Fruit fly (Drosophila melanogaster) whole organism, adult: ENCODE data around the gene CG31465.

Experiments used
- CG11617 ChIP-seq: fragments of 200-800 bp; sonication (Bioruptor generic); optimal IDR thresholded peaks from 2 replicates; lab custom pipeline; 2017; ENCODE audit warnings: mild to moderate bottlenecking, missing biosample characterization, missing genetic modification reagents, missing genetic modification characterization
- CG12768 ChIP-seq: fragments of 200-800 bp; sonication (Bioruptor generic); optimal IDR thresholded peaks from 2 replicates; lab custom pipeline; 2017; ENCODE audit warnings: missing biosample characterization, missing genetic modification characterization, mild to moderate bottlenecking, moderate library complexity, missing genetic modification reagents
- CG14711 ChIP-seq: fragments of 200-800 bp; sonication (Bioruptor generic); optimal IDR thresholded peaks from 2 replicates; lab custom pipeline; 2018; ENCODE audit warnings: missing biosample characterization, mild to moderate bottlenecking, missing genetic modification characterization, moderate library complexity
- CG1620 ChIP-seq: fragments of 200-800 bp; sonication (Bioruptor generic); optimal IDR thresholded peaks from 2 replicates; lab custom pipeline; 2016; ENCODE audit warnings: missing biosample characterization, missing genetic modification characterization
- CG33017 ChIP-seq: fragments of 200-800 bp; sonication (Bioruptor generic); optimal IDR thresholded peaks from 2 replicates; lab custom pipeline; 2018; ENCODE audit warnings: missing biosample characterization, mild to moderate bottlenecking, missing genetic modification characterization, moderate library complexity
- CG5204 ChIP-seq: fragments of 200-800 bp; sonication (Bioruptor generic); optimal IDR thresholded peaks from 2 replicates; lab custom pipeline; 2016; ENCODE audit warnings: missing biosample characterization, missing genetic modification characterization
- CG7045 ChIP-seq: fragments of 200-800 bp; sonication (Bioruptor generic); optimal IDR thresholded peaks from 2 replicates; lab custom pipeline; 2017; ENCODE audit warnings: missing biosample characterization, mild to moderate bottlenecking, missing genetic modification characterization
- CG7101 ChIP-seq: fragments of 200-800 bp; sonication (Bioruptor generic); optimal IDR thresholded peaks from 2 replicates; lab custom pipeline; 2018; ENCODE audit warnings: missing biosample characterization, mild to moderate bottlenecking, missing genetic modification characterization, moderate library complexity
- Clk ChIP-seq: fragments of 200-800 bp; sonication (Bioruptor generic); optimal IDR thresholded peaks from 2 replicates; lab custom pipeline; 2017; ENCODE audit warnings: missing biosample characterization, missing genetic modification characterization
- Crg-1 ChIP-seq: fragments of 200-800 bp; sonication (Bioruptor generic); optimal IDR thresholded peaks from 2 replicates; lab custom pipeline; 2016; ENCODE audit warnings: missing biosample characterization, missing genetic modification characterization
- Hr96 ChIP-seq: fragments of 200-800 bp; sonication (Bioruptor generic); optimal IDR thresholded peaks from 2 replicates; lab custom pipeline; 2016; ENCODE audit warnings: missing biosample characterization, missing genetic modification characterization
- Mnt ChIP-seq: fragments of 200-800 bp; sonication (Bioruptor generic); optimal IDR thresholded peaks from 2 replicates; lab custom pipeline; 2016; ENCODE audit warnings: missing biosample characterization, mild to moderate bottlenecking, missing genetic modification characterization
- bab1 ChIP-seq: fragments of 200-800 bp; sonication (Bioruptor generic); optimal IDR thresholded peaks from 3 replicates; lab custom pipeline; 2019; ENCODE audit warnings: missing biosample characterization, mild to moderate bottlenecking, missing genetic modification characterization, moderate library complexity
- cic ChIP-seq: fragments of 200-800 bp; sonication (Bioruptor generic); optimal IDR thresholded peaks from 2 replicates; lab custom pipeline; 2017; ENCODE audit warnings: missing biosample characterization, mild to moderate bottlenecking, missing genetic modification characterization, moderate library complexity
- cnc ChIP-seq, 2 experiments: fragments of >200 bp; optimal IDR thresholded peaks; 2 replicates each; lab custom pipeline; 2017
- kay ChIP-seq: fragments of 200-800 bp; sonication (Bioruptor generic); peaks from one replicate; lab custom pipeline; 2016; ENCODE audit warnings: missing biosample characterization, missing genetic modification characterization, borderline replicate concordance
- ovo ChIP-seq: fragments of 200-800 bp; sonication (Bioruptor generic); optimal IDR thresholded peaks from 2 replicates; lab custom pipeline; 2016; ENCODE audit warnings: missing biosample characterization, missing genetic modification characterization
- pad ChIP-seq: fragments of 200-800 bp; sonication (Bioruptor generic); optimal IDR thresholded peaks from 3 replicates; lab custom pipeline; 2017; ENCODE audit warnings: missing biosample characterization, missing genetic modification characterization, mild to moderate bottlenecking, moderate library complexity, missing genetic modification reagents
- tj ChIP-seq: fragments of 200-800 bp; sonication (Bioruptor generic); optimal IDR thresholded peaks from 3 replicates; lab custom pipeline; 2017; ENCODE audit warnings: missing biosample characterization, mild to moderate bottlenecking, missing genetic modification characterization, moderate library complexity
- toe ChIP-seq: fragments of 200-800 bp; sonication (Bioruptor generic); optimal IDR thresholded peaks from 2 replicates; lab custom pipeline; 2016; ENCODE audit warnings: missing biosample characterization, missing genetic modification characterization

The CG31465 gene

DNA sequence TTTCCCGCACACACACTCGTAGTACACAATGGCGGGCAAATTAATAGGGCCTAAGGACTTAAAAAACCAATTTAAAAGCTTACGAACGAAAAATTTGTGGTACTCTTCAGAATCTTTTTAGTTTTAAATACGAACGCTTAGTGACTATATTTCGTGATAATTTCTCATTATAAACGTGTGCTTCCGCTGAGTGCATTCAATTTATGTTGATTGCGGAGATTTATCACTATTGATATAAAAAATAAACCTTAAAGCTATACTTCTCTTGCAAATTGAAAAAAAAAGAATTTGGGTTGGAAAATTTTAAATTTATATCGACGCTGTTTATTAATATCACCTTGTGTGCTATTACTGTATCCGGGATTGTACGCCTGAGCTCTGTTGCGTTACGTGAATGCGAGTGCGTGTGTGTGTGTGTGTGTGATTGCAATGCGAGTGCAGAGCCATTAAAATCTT is 31.6 kb upstream of the CG31465 start:
- TF ChIP-seq CG5204 (GFP tag; lab: Kevin White, UChicago) (peak; percentile 91), CG33017 (tag; lab: Kevin White, UChicago) (peak; percentile 91), Clk (GFP tag; lab: Kevin White, UChicago) (peak; percentile 82), pad (peak; percentile 86), tj (GFP tag; lab: Kevin White, UChicago) (peak; percentile 76), toe (GFP tag; lab: Kevin White, UChicago) (peak; percentile 95), Mnt (GFP tag; lab: Kevin White, UChicago) (peak; percentile 58), bab1 (GFP tag; lab: Kevin White, UChicago) (peak; percentile 96), Hr96 (peak; percentile 92), CG14711 (tag; lab: Kevin White, UChicago) (peak; percentile 72), kay (GFP tag; lab: Kevin White, UChicago) (peak; percentile 91), CG11617 (peak; percentile 95), CG7101 (tag; lab: Kevin White, UChicago) (peak; percentile 84), ovo (peak; percentile 21), CG7045 (peak; percentile 95), cic (GFP tag; lab: Kevin White, UChicago) (peak; percentile 45), cnc (optimal IDR thresholded peaks at IDR 0.05; lab: Kevin White, UChicago) (no peak), CG12768 (GFP tag; lab: Kevin White, UChicago) (peak; percentile 89), CG1620 (GFP tag; lab: Kevin White, UChicago) (peak; percentile 77), Crg-1 (GFP tag; lab: Kevin White, UChicago) (peak; percentile 77)

DNA sequence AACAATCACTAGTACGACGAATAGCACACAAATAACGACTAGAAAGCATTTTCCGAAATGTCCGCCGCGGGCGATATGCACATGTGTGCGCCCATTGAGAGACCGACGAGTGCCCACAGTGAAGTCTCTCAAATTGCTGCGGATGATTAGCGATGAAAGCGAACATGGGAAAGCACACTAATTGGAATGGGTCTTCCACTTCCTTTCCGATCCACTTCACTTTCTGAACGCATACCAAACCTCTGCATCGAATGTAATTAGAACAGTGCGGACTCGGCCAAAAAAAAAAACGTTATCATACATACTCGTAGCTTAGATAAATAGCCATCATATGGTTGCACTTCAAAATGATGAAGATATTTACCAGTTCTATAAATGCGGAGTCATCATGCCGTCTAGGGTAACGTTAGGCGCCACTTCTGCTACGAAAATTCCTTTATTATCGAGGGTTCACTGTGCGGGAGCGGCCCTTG is 30.6 kb upstream of the CG31465 start:
- TF ChIP-seq cnc (optimal IDR thresholded peaks at IDR 0.05; lab: Kevin White, UChicago) (peak; percentile 44 to 49), ovo (no peak), CG12768 (GFP tag; lab: Kevin White, UChicago) (no peak), CG33017 (tag; lab: Kevin White, UChicago) (no peak), CG7101 (tag; lab: Kevin White, UChicago) (peak; percentile 23), CG5204 (GFP tag; lab: Kevin White, UChicago) (peak; percentile 61), Hr96 (peak; percentile 38), cic (GFP tag; lab: Kevin White, UChicago) (peak; percentile 60), tj (GFP tag; lab: Kevin White, UChicago) (peak; percentile 32), CG7045 (peak; percentile 23), Mnt (GFP tag; lab: Kevin White, UChicago) (no peak), pad (peak; percentile 16), CG11617 (peak; percentile 54), Crg-1 (GFP tag; lab: Kevin White, UChicago) (no peak), Clk (GFP tag; lab: Kevin White, UChicago) (no peak), CG1620 (GFP tag; lab: Kevin White, UChicago) (no peak), CG14711 (tag; lab: Kevin White, UChicago) (no peak), bab1 (GFP tag; lab: Kevin White, UChicago) (no peak), toe (GFP tag; lab: Kevin White, UChicago) (no peak), kay (GFP tag; lab: Kevin White, UChicago) (no peak)

DNA sequence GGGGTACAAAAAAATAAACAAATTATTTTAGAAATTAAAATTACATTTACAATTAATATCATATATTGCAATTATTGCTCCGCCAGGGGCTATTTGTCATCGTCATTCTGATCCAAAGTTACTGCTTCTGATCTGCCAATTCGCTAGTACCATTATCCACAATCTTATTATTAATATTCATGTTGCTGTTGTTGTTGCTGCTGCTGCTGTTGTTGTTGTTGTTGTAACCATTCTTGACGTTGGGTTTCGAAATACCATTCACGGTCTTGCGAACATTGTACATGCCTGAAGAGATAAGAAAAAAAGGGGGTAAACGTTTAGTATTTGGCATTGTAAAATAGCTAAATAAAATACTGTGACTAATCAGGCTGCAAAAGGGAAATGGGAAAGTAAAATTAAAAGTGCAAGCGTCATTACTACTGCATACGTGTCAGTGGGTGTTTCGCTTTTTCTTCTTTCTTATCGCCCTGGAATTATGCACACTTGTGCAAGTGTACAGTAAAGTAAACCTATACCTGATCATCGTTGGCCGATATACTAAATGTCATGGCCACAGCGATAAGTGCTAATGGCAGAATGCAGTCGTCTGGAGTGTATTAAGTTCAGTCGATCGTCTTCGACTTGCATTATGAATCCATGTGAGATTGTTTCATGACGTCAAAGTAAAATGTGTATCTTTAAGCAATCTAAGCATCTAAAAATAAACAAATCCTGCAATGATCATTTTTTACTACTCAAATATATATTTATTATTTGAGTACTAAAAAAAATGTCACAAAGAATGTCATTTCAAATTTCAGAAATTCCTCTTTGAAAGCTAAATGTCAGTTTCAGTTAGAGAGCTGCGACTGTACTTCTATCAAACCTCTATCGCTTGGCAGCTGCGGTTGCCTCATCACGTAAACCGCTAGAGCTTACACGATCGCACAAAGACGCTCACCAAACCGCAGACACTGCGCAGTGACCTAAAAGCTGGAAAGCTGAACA is 28.7 kb upstream of the CG31465 start:
- TF ChIP-seq CG1620 (GFP tag; lab: Kevin White, UChicago) (no peak), CG14711 (tag; lab: Kevin White, UChicago) (no peak), CG5204 (GFP tag; lab: Kevin White, UChicago) (peak; percentile 32), kay (GFP tag; lab: Kevin White, UChicago) (peak; percentile 86), bab1 (GFP tag; lab: Kevin White, UChicago) (peak; percentile 27), Hr96 (peak; percentile 6), CG33017 (tag; lab: Kevin White, UChicago) (peak; percentile 32), Crg-1 (GFP tag; lab: Kevin White, UChicago) (no peak), Mnt (GFP tag; lab: Kevin White, UChicago) (peak; percentile 3), pad (no peak), tj (GFP tag; lab: Kevin White, UChicago) (peak; percentile 69), toe (GFP tag; lab: Kevin White, UChicago) (peak; percentile 7), CG12768 (GFP tag; lab: Kevin White, UChicago) (peak; percentile 28), cic (GFP tag; lab: Kevin White, UChicago) (peak; percentile 69)

DNA sequence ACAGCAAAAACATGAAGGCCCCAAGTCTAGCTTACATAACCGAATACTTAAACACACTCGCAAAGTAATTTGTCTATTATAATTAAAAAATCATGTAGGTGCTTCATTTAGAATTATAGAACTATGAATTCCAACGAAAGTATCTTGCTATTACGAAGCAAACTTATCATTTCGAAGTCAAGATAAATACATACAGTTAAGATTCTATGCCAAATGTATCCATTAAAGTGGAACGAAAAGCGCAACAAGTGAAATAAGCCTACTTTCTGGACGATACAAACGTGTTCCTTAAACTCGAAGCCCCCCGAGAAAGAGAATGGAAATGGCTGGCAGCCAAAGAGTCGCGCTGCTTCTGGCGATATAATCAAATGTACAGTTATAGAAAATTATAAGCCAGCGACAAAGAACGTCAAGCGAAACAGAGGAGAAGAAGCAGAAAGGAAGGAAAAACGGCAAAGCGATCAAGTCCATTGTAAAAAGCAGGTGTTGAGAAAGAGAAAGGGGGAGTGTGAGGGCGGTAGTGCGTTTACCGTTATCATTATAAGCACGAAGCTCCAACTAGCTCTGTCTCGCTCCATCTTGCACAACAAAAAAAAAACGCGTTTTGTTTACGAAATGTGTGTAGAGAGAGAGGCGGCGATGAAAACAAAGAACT is 27.9 kb upstream of the CG31465 start:
- TF ChIP-seq pad (peak; percentile 71), bab1 (GFP tag; lab: Kevin White, UChicago) (peak; percentile 41), CG14711 (tag; lab: Kevin White, UChicago) (peak; percentile 41), Clk (GFP tag; lab: Kevin White, UChicago) (no peak), CG7101 (tag; lab: Kevin White, UChicago) (peak; percentile 13), CG12768 (GFP tag; lab: Kevin White, UChicago) (no peak), CG33017 (tag; lab: Kevin White, UChicago) (no peak), CG11617 (no peak), CG5204 (GFP tag; lab: Kevin White, UChicago) (no peak), cic (GFP tag; lab: Kevin White, UChicago) (no peak), toe (GFP tag; lab: Kevin White, UChicago) (no peak), tj (GFP tag; lab: Kevin White, UChicago) (no peak), Mnt (GFP tag; lab: Kevin White, UChicago) (no peak), cnc (optimal IDR thresholded peaks at IDR 0.05; lab: Kevin White, UChicago) (no peak), ovo (peak; percentile 88), Crg-1 (GFP tag; lab: Kevin White, UChicago) (no peak), Hr96 (no peak), kay (GFP tag; lab: Kevin White, UChicago) (no peak), CG1620 (GFP tag; lab: Kevin White, UChicago) (no peak), CG7045 (no peak)
